Worm (Caenorhabditis elegans): ENCODE data around the gene T04C12.1.

T04C12.1 gene

DNA sequence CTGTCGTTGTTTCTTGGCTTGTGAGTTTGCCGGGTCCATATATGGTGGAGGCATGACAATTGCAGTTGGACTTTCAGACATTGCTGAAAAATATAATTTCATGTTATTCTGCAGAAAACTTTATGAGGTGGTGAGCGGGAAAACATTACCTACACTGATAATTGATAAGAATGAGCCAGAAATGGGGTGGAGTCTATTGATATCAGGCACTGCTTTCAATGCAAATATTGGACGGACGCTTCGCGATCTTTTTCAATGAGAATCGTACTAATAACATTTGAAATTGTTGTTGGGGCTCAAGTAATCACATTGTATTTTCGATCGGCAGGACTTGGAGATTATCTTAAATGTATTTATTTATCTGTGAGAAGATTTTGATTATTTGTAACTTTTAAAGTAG lies at the start of gene T04C12.1:
Gene T04C12.1, minus strand, starts transcription at position 90 of the 400 bp plus-strand sequence.
- TF ChIP-seq ama-1 (optimal IDR thresholded peaks at IDR 0.05) (peak; percentile 77), ztf-11 (tag; optimal IDR thresholded peaks at IDR 0.05) (no peak), nhr-25 (tag; optimal IDR thresholded peaks at IDR 0.05) (peak; percentile 24), skn-1 (tag; optimal IDR thresholded peaks at IDR 0.05) (no peak)

DNA sequence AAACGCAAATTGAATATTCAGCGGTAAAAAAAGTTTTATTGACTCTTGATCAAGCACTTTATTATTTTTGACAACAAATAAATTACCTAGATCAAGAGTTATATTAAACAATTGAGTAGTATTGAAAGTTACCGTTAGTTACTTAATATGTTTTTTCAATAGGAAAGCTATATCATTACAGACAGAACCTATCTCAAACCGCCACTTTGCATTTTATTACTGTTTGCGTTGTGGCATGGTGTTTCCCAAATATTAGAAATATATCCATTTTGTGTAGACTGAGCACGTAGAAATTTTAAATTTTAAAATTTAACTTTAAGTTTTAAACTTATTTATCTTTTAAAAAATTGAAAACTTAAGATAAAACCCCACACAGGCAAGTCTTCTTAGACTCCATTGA lies 45.3 kb upstream of the T04C12.1 start:
- TF ChIP-seq unc-62 (GFP tag; optimal IDR thresholded peaks at IDR 0.05) (no peak), ceh-16 (tag; optimal IDR thresholded peaks at IDR 0.05) (no peak), daf-12 (tag; optimal IDR thresholded peaks at IDR 0.05) (no peak), lin-39 (tag; optimal IDR thresholded peaks at IDR 0.05) (no peak), ama-1 (optimal IDR thresholded peaks at IDR 0.05) (no peak)

DNA sequence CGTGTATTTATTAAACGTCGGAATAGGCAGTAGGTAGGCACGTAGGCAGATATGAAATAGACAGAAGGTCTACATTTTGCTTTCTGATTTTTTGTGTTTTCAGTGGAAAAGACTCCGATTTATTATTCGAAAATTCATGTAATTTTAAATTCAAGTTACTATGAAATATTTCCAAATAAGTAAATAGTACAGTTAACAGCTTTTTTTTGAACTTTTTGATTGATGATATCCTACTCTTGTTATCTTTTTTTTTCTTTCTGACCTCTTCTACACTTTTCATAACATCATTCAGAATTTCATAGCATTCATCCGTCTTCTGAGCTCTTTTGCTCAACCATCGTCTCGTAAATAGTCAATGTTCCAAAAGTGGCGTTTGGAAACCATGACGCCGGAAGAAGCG lies 39.5 kb upstream of the T04C12.1 start, which contains the start of gene cdkl-1:
Gene cdkl-1, plus strand, starts transcription at position 301 of the 400 bp plus-strand sequence.
- no peak for TF ChIP-seq nhr-11 (tag; optimal IDR thresholded peaks at IDR 0.05)

DNA sequence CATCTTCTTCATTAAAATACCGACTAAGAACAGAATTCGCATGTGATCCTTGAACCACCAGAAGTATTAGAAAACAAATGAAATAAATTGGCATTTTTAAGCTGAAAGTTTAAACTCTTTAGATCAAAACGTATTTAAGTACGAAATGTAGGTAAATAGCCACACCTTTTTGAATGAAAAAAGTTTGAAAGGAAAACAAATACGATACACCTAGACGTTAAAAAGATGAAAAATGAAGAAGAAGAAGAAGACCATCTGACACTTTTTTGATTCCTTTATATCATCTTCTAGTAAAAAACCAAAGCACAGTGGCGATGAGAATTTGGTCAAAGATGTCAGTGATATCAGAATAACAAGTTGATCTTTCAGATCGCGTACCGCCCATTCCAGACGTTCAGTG lies 36.8 kb upstream of the T04C12.1 start, which contains the start of gene Y42A5A.3:
Gene Y42A5A.3, minus strand, starts transcription at position 101 of the 400 bp plus-strand sequence.
- no peak for TF ChIP-seq lin-15B (tag; optimal IDR thresholded peaks at IDR 0.05)
- TF ChIP-seq snpc-4 (tag; optimal IDR thresholded peaks at IDR 0.05): no peak
- no peak for TF ChIP-seq nhr-23 (tag; optimal IDR thresholded peaks at IDR 0.05)
- no peak for TF ChIP-seq ceh-28 (tag; optimal IDR thresholded peaks at IDR 0.05)
- TF ChIP-seq ama-1 (optimal IDR thresholded peaks at IDR 0.05): no peak

DNA sequence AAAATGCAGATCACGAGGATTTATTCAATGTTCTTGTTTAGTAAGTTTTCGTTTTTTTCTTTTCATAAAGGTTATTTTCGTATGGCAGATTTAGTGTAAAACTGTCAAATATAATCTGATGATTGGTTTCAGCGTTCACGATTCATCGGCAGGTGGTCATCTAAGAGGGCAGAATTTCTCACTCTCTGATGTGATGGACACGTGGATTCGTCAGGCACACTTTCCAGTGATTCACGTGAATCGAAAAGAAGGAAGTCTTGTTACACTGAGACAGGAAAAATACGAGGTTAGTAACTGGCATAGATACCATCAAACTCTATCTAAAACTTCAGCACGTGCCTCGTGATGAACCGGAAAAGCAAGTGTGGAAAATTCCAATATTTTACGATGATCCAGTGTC lies 35.6 kb upstream of the T04C12.1 start:
- TF ChIP-seq jun-1 (tag; optimal IDR thresholded peaks at IDR 0.05) (peak; percentile 25), nhr-76 (tag; optimal IDR thresholded peaks at IDR 0.05) (no peak), nhr-77 (tag; optimal IDR thresholded peaks at IDR 0.05) (no peak), snpc-4 (tag; optimal IDR thresholded peaks at IDR 0.05) (no peak), ZK546.5 (tag; optimal IDR thresholded peaks at IDR 0.05) (no peak), nhr-67 (tag; optimal IDR thresholded peaks at IDR 0.05) (no peak), elt-1 (tag; optimal IDR thresholded peaks at IDR 0.05) (peak; percentile 35), lin-15B (tag; optimal IDR thresholded peaks at IDR 0.05) (no peak), hmg-11 (tag; optimal IDR thresholded peaks at IDR 0.05) (no peak), nhr-23 (tag; optimal IDR thresholded peaks at IDR 0.05) (peak; percentile 2)

DNA sequence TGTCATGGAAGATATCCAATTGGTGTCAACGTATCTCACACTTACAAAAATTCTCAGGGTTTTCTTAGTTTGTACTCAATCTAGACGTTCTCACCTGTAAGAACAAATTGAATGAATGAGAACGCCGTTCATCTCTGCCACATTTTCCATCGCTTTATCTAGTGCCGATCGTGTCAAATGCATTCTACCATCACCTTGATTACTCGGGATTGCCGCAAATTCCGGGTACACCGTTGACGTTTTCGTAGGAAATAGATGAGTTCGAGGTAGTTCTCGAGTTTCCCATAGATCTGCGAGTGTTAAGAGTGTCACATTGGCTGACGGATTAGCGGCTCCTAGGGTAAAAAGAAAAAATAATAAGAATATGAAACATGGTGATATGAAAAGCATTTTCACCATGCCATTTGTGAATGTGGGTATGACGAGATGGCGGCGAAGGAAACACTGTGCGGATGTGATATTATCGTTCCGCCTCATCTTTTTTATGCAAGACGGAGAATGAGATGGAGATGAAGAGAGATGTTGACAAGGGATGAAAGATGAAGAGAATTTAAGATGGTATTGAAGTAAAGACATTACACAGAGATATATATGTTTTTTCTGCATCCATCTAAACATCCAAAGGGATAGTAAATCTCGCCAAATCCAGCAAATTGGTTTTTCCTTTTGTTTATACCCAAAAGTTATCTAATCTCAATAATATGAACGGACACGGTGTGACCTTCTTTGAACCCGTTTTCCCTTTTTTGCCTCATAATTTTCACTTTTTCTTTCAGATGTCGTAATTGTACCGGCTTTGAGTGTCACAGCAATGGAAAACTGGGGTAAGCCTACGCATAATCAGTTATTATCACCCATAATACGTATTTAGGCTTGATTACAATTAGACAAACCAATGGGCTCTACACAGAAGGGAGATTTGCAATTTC lies 34.4 kb upstream of the T04C12.1 start, which contains the start of gene lact-8:
Gene lact-8, minus strand, starts transcription at position 445 of the 929 bp plus-strand sequence.
- TF ChIP-seq nhr-77 (tag; optimal IDR thresholded peaks at IDR 0.05) (no peak), elt-1 (tag; optimal IDR thresholded peaks at IDR 0.05) (peak; percentile 65), egl-5 (tag; optimal IDR thresholded peaks at IDR 0.05) (no peak), sea-2 (GFP tag; optimal IDR thresholded peaks at IDR 0.05) (no peak), elt-2 (tag; optimal IDR thresholded peaks at IDR 0.05) (no peak), nhr-25 (tag; optimal IDR thresholded peaks at IDR 0.05) (peak; percentile 13), mdl-1 (tag; optimal IDR thresholded peaks at IDR 0.05) (no peak)

DNA sequence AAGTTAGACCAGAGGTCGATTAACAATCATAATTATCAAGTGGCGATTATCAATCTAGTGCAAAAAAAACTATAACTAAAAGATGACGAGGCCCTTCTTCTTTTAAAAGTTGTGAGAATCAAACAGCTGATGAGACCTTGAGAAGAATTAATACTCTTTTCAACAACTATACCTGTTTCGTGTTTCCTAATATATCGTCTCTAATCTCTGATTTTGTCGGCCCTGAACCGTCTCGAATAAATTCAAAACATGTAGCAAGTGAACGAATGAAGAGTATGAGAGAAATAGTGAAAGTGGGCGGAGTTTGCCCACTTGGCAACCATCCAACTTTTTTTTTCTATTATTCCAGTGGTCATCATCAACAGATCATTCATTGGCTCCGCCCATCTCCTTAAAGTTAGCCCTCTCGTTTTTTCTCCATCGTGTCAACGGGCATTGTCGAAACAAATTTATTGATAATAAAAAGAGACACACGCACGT lies 28.5 kb upstream of the T04C12.1 start, which contains the start of gene Y42A5A.1:
Gene Y42A5A.1, plus strand, starts transcription at position 430 of the 480 bp plus-strand sequence.
- TF ChIP-seq nhr-25 (tag; optimal IDR thresholded peaks at IDR 0.05): peak; percentile 3
- no peak for TF ChIP-seq nhr-23 (tag; optimal IDR thresholded peaks at IDR 0.05)

DNA sequence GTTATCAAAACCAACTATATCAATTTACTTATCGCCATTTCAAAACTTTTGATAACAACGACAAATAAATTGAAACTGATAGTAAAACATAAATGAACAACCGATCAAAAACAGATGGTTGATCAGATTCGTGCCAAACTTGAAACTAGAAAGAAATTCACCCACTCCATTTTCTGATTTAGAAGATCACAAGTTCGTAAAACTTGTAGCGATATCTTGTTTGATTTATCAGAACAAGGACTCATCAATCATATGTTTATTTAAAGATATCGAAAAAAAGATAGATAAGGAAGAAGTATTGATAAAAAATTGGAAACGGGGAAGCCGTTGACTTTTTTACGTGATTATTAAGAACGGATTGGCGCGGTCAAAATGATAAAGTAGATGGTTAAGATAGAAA lies 28.1 kb upstream of the T04C12.1 start:
- TF ChIP-seq elt-2 (tag; optimal IDR thresholded peaks at IDR 0.05) (peak; percentile 85), elt-1 (tag; optimal IDR thresholded peaks at IDR 0.05) (no peak), lsy-12 (tag; optimal IDR thresholded peaks at IDR 0.05) (no peak), ztf-11 (tag; optimal IDR thresholded peaks at IDR 0.05) (no peak), nhr-76 (tag; optimal IDR thresholded peaks at IDR 0.05) (no peak), lin-15B (tag; optimal IDR thresholded peaks at IDR 0.05) (no peak), snpc-4 (tag; optimal IDR thresholded peaks at IDR 0.05) (no peak), nhr-67 (tag; optimal IDR thresholded peaks at IDR 0.05) (no peak), pqm-1 (tag; optimal IDR thresholded peaks at IDR 0.05) (peak; percentile 35), fos-1 (tag; optimal IDR thresholded peaks at IDR 0.05) (no peak), eor-1 (tag; optimal IDR thresholded peaks at IDR 0.05) (no peak)
